Worm (Caenorhabditis elegans): ENCODE measurements around the gene F29B9.5.

DNA sequence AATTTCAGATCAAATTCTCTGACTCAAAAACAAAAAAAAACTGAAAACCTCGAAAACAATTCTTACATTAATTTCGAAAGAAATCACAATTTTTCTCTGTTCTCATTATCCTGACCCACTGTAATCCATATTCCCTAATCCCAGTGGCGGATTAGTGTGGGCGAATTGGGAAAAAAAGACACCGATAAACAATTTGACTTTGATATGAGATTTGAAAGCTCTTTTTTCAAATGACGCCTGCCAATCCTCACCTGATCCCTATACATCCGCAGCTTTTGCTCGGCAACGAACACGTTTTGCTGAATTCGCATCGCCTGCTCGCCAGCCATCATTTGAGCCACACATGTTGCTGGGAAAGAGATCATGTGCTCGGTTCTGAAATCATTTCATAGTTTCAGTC, 40.5 kb upstream of the F29B9.5 start:
- TF ChIP-seq R02D3.7 (tag; optimal IDR thresholded peaks at IDR 0.05) (no peak), nhr-10 (tag; optimal IDR thresholded peaks at IDR 0.05) (no peak), nhr-28 (tag; optimal IDR thresholded peaks at IDR 0.05) (no peak), hlh-30 (tag; optimal IDR thresholded peaks at IDR 0.05; ENCODE audit: insufficient read depth) (no peak)
